Fruit fly (Drosophila melanogaster): Measurements from ENCODE around the gene CG43055.

CG43055 gene

dm6 chr2L:4410855-4411254 is at the start of gene CG43055:
Gene CG43055 (plus strand): TSS chr2L:4411155.
- TF ChIP-seq CG9948 (tag; optimal IDR thresholded peaks at IDR 0.05) (no peak), CG13204 (GFP tag; optimal IDR thresholded peaks at IDR 0.05) (no peak), fd96Ca (GFP tag; IDR thresholded peaks at IDR 0.05) (no peak), CG8159 (tag; optimal IDR thresholded peaks at IDR 0.05) (no peak), CG32121 (GFP tag; IDR thresholded peaks at IDR 0.05) (no peak), CG17806 (tag; optimal IDR thresholded peaks at IDR 0.05) (no peak), Pif1A (GFP tag; optimal IDR thresholded peaks at IDR 0.05) (no peak), gl (tag; optimal IDR thresholded peaks at IDR 0.05) (no peak), CG34367 (tag; optimal IDR thresholded peaks at IDR 0.05) (no peak), Pif1B (GFP tag; optimal IDR thresholded peaks at IDR 0.05) (no peak), CG14655 (GFP tag; optimal IDR thresholded peaks at IDR 0.05) (no peak), CG12605 (GFP tag; IDR thresholded peaks at IDR 0.05) (no peak), rn (GFP tag; IDR thresholded peaks at IDR 0.05) (no peak), Snoo (tag; optimal IDR thresholded peaks at IDR 0.05) (no peak)

- TF ChIP-seq rn (GFP tag; IDR thresholded peaks at IDR 0.05) (peak; percentile 41; the same call in 1 of the 2 replicates), CG9948 (tag; optimal IDR thresholded peaks at IDR 0.05) (peak; percentile 58), EcR (GFP tag; optimal IDR thresholded peaks at IDR 0.05) (peak; percentile 12), CG14655 (GFP tag; optimal IDR thresholded peaks at IDR 0.05) (peak; percentile 75), CG32121 (GFP tag; IDR thresholded peaks at IDR 0.05) (no peak), Pif1A (GFP tag; optimal IDR thresholded peaks at IDR 0.05) (peak; percentile 40), CG12605 (GFP tag; IDR thresholded peaks at IDR 0.05) (0 out of 2 replicates have a peak, but pooled peaks have one; percentile 23), CG4496 (GFP tag; IDR thresholded peaks at IDR 0.05) (peak; percentile 65; the same call in 1 of the 3 replicates), CG15710 (tag; optimal IDR thresholded peaks at IDR 0.05) (peak; percentile 60), CG13204 (GFP tag; optimal IDR thresholded peaks at IDR 0.05) (peak; percentile 20), CG34367 (tag; optimal IDR thresholded peaks at IDR 0.05) (peak; percentile 48), gl (tag; optimal IDR thresholded peaks at IDR 0.05) (peak; percentile 44), Pif1B (GFP tag; optimal IDR thresholded peaks at IDR 0.05) (no peak), fd96Ca (GFP tag; IDR thresholded peaks at IDR 0.05) (peak; percentile 72; the same call in 2 of the 3 replicates), CG8159 (tag; optimal IDR thresholded peaks at IDR 0.05) (peak; percentile 60), D1 (tag; optimal IDR thresholded peaks at IDR 0.05) (no peak), Ets98B (GFP tag; IDR thresholded peaks at IDR 0.05) (peak; percentile 46), CG17806 (tag; optimal IDR thresholded peaks at IDR 0.05) (peak; percentile 60), Snoo (tag; optimal IDR thresholded peaks at IDR 0.05) (peak; percentile 32), CG10348 (GFP tag; IDR thresholded peaks at IDR 0.05) (no peak), CG8301 (tag; optimal IDR thresholded peaks at IDR 0.05) (peak; percentile 51)
Observed at dm6 chr2L:4361438-4361975, 49.4 kb upstream of the CG43055 start, which contains the start of gene Traf4. Gene Traf4 (plus strand): TSS chr2L:4361925.

- TF ChIP-seq rn (GFP tag; IDR thresholded peaks at IDR 0.05), result no peak
- TF ChIP-seq fd96Ca (GFP tag; IDR thresholded peaks at IDR 0.05), result no peak
Observed at dm6 chr2L:4363707-4364270, 47.2 kb upstream of the CG43055 start.

- no peak for TF ChIP-seq CG8159 (tag; optimal IDR thresholded peaks at IDR 0.05)
- no peak for TF ChIP-seq fd96Ca (GFP tag; IDR thresholded peaks at IDR 0.05)
- no peak for TF ChIP-seq Snoo (tag; optimal IDR thresholded peaks at IDR 0.05)
- no peak for TF ChIP-seq CG17806 (tag; optimal IDR thresholded peaks at IDR 0.05)
- no peak for TF ChIP-seq CG12605 (GFP tag; IDR thresholded peaks at IDR 0.05)
- no peak for TF ChIP-seq CG10348 (GFP tag; IDR thresholded peaks at IDR 0.05)
- no peak for TF ChIP-seq CG15710 (tag; optimal IDR thresholded peaks at IDR 0.05)
- TF ChIP-seq CG9948 (tag; optimal IDR thresholded peaks at IDR 0.05), result no peak
Observed at dm6 chr2L:4364914-4365313, 46.0 kb upstream of the CG43055 start.

dm6 chr2L:4365792-4366326 is 45.1 kb upstream of the CG43055 start:
- no peak for TF ChIP-seq CG8301 (tag; optimal IDR thresholded peaks at IDR 0.05)
- TF ChIP-seq D1 (tag; optimal IDR thresholded peaks at IDR 0.05), result no peak

- TF ChIP-seq EcR (GFP tag; optimal IDR thresholded peaks at IDR 0.05) (no peak), CG8301 (tag; optimal IDR thresholded peaks at IDR 0.05) (no peak), fd96Ca (GFP tag; IDR thresholded peaks at IDR 0.05) (no peak), CG12605 (GFP tag; IDR thresholded peaks at IDR 0.05) (no peak), Pif1A (GFP tag; optimal IDR thresholded peaks at IDR 0.05) (no peak), gl (tag; optimal IDR thresholded peaks at IDR 0.05) (no peak), CG8159 (tag; optimal IDR thresholded peaks at IDR 0.05) (no peak), rn (GFP tag; IDR thresholded peaks at IDR 0.05) (no peak), Pif1B (GFP tag; optimal IDR thresholded peaks at IDR 0.05) (no peak), CG32121 (GFP tag; IDR thresholded peaks at IDR 0.05) (no peak), CG10348 (GFP tag; IDR thresholded peaks at IDR 0.05) (no peak)
Observed at dm6 chr2L:4366652-4367051, 44.3 kb upstream of the CG43055 start.

Measured in whole organism, pupa.